Fruit fly (Drosophila melanogaster) whole organism: ENCODE data around the gene CG2116.

ENCODE experiments used
- EcR ChIP-seq, 2 experiments: fragments of >200 bp; optimal IDR thresholded peaks; 2 replicates each; lab custom pipeline; 2017; ENCODE audit warnings: missing biosample characterization in 2 of 2, missing genetic modification characterization in 2 of 2, missing genetic modification reagents in 2 of 2
- pan ChIP-seq: fragments of >200 bp; optimal IDR thresholded peaks from 2 replicates; lab custom pipeline; 2017

DNA sequence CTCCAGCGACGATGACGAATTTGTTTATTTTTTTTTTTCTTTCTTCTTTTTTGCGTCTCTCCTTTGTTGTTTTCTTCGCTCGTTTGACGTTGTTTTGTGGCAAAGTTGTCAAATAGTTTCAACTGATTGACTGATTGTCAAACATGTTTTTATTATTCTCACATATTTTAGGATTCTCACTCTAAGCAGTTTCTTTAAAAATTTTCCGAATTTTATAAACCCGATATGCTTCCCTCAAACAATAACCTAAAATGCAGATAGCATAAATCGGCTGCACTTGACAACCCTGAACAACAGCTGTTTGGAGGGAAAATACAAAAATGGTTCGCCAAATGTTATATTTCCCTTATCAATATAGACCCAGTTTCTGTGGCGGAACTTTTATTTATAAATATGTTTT, 13.9 kb downstream of the CG2116 start, which contains the start of gene CG17982:
- TF ChIP-seq pan (lab: Kevin White, UChicago), result no peak
- TF ChIP-seq EcR (GFP tag; optimal IDR thresholded peaks at IDR 0.05; lab: Kevin White, UChicago), result no peak
